Worm (Caenorhabditis elegans) whole organism, dauer: ENCODE measurements around the gene K08D8.10.
"Not testable (repeated sequence)": the region's sequence is repeated elsewhere in the genome, so short reads cannot be mapped to it uniquely, and the experiment has no call there.

Experiments used
- unc-62 ChIP-seq: sonication (generic microtip); optimal IDR thresholded peaks from 2 replicates; lab custom pipeline; 2017; ENCODE audit warnings: missing biosample characterization, missing genetic modification reagents, missing genetic modification characterization

K08D8.10 gene

ce11 chrIV:12900267-12900666, at the start of gene K08D8.10:
Gene K08D8.10 (plus strand): TSS chrIV:12900567.
- no peak for TF ChIP-seq unc-62 (GFP tag; lab: Kevin White, UChicago)

DNA sequence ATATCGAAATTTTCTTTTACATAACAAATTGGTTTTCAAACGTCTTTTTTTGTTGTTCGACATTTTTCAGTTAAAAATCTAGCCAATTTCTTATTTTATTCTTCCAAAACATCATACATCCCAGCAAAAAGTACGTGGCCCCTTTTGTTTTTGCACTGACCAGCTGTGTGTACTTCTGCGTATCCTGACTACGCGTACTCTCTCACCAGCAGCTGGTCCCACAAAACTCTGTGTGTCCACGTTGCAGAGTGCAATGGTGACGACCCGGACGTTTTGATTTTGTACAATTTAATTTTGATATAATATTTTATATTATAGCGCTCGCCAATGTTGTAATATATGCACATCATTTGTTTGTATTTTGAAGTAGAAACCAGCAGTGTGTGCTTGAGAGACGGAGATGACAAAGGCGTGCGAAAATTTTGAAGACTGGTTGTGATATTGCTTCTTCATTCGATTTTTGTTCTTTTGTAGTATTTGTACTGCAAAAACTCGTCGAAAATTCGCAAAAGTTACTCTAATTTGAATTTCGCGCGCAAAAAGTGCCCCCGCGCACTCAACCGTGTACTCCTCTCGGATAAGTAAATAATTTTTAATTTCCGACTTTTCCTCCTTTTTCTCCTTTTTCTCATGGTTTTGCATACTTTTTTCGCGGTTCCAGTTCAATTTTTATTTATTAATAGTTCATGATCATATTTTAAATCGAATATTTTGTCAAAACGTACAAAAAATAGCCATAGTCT, 45.8 kb upstream of the K08D8.10 start:
- no peak for TF ChIP-seq unc-62 (GFP tag; lab: Kevin White, UChicago)

DNA sequence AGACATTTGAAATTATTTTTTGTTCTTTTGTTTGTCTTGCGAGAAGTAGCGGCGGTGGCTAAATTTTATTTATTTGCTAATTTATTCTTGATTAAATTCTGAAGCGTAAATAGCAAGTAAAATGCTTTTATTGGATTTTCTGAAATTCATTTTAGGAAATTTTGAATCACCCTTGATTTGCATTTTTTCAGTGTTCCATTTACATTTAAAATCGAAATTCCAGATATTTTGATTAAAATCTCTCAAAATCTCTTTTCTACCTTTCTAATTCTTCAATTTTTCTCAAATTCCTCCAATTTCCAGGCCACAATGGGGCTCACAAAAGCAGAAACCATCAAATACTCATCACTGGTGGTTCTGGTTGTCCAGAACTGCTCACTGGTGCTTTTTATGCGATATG, 45.1 kb upstream of the K08D8.10 start, which contains the start of gene nstp-5:
Gene nstp-5, plus strand, starts transcription at position 301 of the 400 bp plus-strand sequence.
- no peak for TF ChIP-seq unc-62 (GFP tag; lab: Kevin White, UChicago)

DNA sequence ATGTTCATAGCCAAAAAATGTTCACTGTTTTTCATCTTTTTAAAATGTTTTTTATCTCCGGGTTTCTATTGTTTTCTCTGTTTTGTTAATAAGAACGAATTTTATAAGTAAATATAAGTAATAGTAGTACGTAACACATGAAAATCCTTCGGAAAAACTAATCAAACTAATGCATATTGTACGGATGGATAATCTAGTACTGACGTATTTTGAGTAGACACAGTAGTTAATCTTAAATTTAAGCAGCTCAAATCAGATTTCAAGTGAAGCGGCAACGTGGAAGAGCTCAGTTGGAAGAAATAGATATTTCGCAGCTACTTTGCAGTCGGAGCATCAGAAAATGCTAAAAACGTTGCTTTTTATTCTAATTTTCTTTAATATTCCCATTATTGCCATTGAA, 40.6 kb upstream of the K08D8.10 start, which contains the start of gene gcy-18:
Gene gcy-18, plus strand, starts transcription at position 301 of the 400 bp plus-strand sequence.
- no peak for TF ChIP-seq unc-62 (GFP tag; lab: Kevin White, UChicago)

DNA sequence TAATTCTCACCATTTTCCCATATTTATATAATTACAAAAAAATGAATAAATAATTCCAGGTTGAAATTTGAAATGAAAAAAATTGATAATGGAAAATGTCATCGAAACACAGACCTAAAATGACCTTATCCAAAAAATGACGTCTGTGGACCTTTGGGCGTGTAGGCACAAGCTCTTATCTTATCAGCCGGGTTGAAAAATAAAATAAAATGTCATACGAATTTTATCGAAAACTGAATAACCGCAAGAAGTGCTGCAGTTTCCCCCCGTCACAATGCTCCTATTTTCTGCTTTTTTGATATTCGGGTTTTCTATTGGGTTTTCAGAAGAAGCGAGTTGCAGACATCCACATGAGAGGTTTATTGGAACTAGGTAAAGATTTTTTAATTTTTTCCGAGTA, 34.5 kb upstream of the K08D8.10 start, which contains the start of gene clec-186:
Gene clec-186, plus strand, starts transcription at position 226 of the 400 bp plus-strand sequence.
- TF ChIP-seq unc-62 (GFP tag; lab: Kevin White, UChicago) = no peak

DNA sequence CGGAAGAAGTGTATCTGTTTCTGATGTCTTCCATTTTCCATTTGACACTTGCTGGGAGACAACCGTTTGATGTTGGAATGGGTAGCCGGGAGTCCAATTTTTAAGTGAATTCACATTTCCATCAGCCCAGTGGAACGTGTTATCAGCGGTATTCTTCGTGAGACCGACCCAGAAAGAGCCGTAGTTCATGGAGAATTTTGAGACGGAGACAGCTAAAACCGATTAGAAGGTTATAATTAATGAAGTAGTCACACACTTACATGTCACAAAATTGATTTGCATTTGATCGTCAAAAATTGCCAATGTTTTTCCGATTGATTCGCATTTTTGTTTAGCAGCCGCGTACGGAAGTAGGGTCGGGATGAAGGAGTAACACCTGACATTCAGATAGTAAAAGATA, 31.0 kb upstream of the K08D8.10 start:
- no peak for TF ChIP-seq unc-62 (GFP tag; lab: Kevin White, UChicago)

DNA sequence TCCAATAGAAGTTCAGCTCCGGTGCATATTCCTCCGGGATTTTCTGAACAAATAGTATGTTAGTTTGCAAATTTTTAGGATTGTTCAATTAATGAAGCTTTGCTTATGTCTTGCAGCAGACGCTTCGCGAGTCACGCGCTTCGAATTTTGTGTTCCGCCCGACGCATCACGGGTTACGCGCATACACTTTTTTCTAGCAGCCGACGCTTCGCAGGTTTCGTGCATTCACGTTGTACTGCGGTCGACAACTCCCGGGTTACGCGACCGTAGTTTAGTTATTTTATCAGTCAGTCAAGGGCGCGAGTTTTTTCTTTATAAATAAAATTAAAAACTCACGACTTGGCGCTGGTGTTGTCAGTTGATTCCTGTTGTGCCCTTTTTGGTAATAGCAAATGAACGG, 30.6 kb upstream of the K08D8.10 start:
- no peak for TF ChIP-seq unc-62 (GFP tag; lab: Kevin White, UChicago)

- TF ChIP-seq unc-62 (GFP tag; lab: Kevin White, UChicago) = no peak
These were observed 30.1 kb upstream of the K08D8.10 start for ce11 chrIV:12870315-12870714.

- no peak for TF ChIP-seq unc-62 (GFP tag; lab: Kevin White, UChicago)
These were observed 28.9 kb upstream of the K08D8.10 start, which contains the start of gene clec-187 for ce11 chrIV:12871445-12871947. Gene clec-187 (minus strand): TSS chrIV:12871495.

- not testable (repeated sequence) for TF ChIP-seq unc-62 (GFP tag; lab: Kevin White, UChicago)
These were observed 25.1 kb upstream of the K08D8.10 start, which contains the start of gene ZK896.1 for ce11 chrIV:12875260-12875659. Gene ZK896.1 (minus strand): TSS chrIV:12875360.

DNA sequence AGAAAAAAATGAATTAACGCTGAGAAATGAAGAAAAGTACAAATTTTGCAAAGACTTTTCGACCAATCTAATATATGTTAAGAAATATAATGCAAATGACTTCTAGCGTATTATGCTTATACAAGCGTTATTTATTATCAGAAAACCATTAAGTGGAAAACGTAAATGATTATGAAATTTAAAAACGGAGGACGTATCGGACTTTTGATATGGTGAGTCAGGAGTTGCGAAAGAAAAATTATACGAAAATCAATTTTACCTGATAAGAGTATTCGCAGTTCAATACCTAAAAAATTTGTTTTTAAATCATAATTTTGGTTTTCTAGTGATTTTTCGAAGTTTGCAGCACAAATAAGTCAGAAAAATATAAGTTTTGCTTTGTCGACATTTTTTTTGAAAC, 23.8 kb upstream of the K08D8.10 start:
- no peak for TF ChIP-seq unc-62 (GFP tag; lab: Kevin White, UChicago)

- TF ChIP-seq unc-62 (GFP tag; lab: Kevin White, UChicago) = no peak
These were observed 20.8 kb upstream of the K08D8.10 start, which contains the start of gene ZK896.5 for ce11 chrIV:12879557-12879956. Gene ZK896.5 (minus strand): TSS chrIV:12879645.

DNA sequence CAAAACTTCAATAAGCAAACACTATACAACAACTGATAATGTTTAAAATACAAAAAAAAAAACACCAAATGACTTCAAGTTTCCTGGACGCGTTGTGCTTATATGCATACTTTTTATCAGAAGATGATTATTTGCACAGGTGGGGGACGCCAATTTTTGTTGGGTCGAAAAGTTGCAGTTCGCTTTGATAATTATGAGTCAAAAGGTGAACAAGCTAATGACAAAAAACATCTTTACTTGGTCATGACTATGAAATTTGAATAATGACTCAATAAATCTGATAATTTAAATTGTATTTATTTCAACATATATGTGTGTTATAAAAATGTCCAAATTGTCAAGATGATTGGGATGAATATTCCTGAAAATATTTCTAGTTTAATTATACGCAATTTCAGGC, 17.2 kb upstream of the K08D8.10 start, which contains the start of gene ZK896.4:
Gene ZK896.4, minus strand, starts transcription at position 101 of the 400 bp plus-strand sequence.
- TF ChIP-seq unc-62 (GFP tag; lab: Kevin White, UChicago) = no peak

ce11 chrIV:12886012-12886411, 14.4 kb upstream of the K08D8.10 start:
- TF ChIP-seq unc-62 (GFP tag; lab: Kevin White, UChicago) = no peak

- no peak for TF ChIP-seq unc-62 (GFP tag; lab: Kevin White, UChicago)
These were observed 9.9 kb upstream of the K08D8.10 start, which contains the start of gene K08D8.6 for ce11 chrIV:12890445-12890844. Gene K08D8.6 (minus strand): TSS chrIV:12890508.

ce11 chrIV:12891080-12891479, 9.3 kb upstream of the K08D8.10 start:
- no peak for TF ChIP-seq unc-62 (GFP tag; lab: Kevin White, UChicago)
